Worm (Caenorhabditis elegans) whole organism, L4 larva: ENCODE measurements around the gene W02H5.19.

Source experiments
- D1046.2 ChIP-seq: fragments of 200-800 bp; sonication (Bioruptor generic); IDR thresholded peaks from 2 replicates; pipeline ENCODE4 v1.3.6; 2022; ENCODE audit warnings: missing genetic modification characterization, missing compliant biosample characterization
- F10B5.3 ChIP-seq: sonication (generic microtip); optimal IDR thresholded peaks from 2 replicates; lab custom pipeline; 2016; ENCODE audit warnings: mild to moderate bottlenecking, missing genetic modification characterization, missing compliant biosample characterization
- F37D6.2 ChIP-seq: sonication (generic microtip); optimal IDR thresholded peaks from 2 replicates; lab custom pipeline; 2016; ENCODE audit warnings: mild to moderate bottlenecking, missing genetic modification characterization, missing compliant biosample characterization
- T20F7.1 ChIP-seq: fragments of 200-800 bp; sonication (Bioruptor generic); optimal IDR thresholded peaks from 2 replicates; lab custom pipeline; 2018; ENCODE audit warnings: mild to moderate bottlenecking, missing genetic modification characterization, missing compliant biosample characterization
- Y105C5A.15 ChIP-seq: fragments of 200-800 bp; sonication (Bioruptor generic); IDR thresholded peaks from 2 replicates; pipeline ENCODE4 v1.3.6; 2022; ENCODE audit warnings: missing genetic modification characterization, missing compliant biosample characterization
- Y48G9A.11 ChIP-seq: fragments of 200-800 bp; sonication (Bioruptor generic); IDR thresholded peaks from 2 replicates; pipeline ENCODE4 v1.3.6; 2022; ENCODE audit warnings: missing genetic modification reagents, missing genetic modification characterization, missing compliant biosample characterization
- Y75B8A.6 ChIP-seq: fragments of 200-800 bp; sonication (Bioruptor generic); IDR thresholded peaks from 2 replicates; pipeline ENCODE4 v1.3.6; 2022; ENCODE audit warnings: missing genetic modification reagents, missing genetic modification characterization, missing compliant biosample characterization
- ZK337.2 ChIP-seq: fragments of 200-800 bp; sonication (Bioruptor generic); IDR thresholded peaks from 2 replicates; pipeline ENCODE4 v1.3.6; 2022; ENCODE audit warnings: missing genetic modification reagents, missing genetic modification characterization, missing compliant biosample characterization
- ZK546.5 ChIP-seq, 2 experiments: sonication (generic microtip); optimal IDR thresholded peaks; 2 replicates each; lab custom pipeline; 2017; ENCODE audit warnings: missing biosample characterization in 2 of 2, missing genetic modification characterization in 2 of 2
- ceh-44 ChIP-seq: fragments of 200-800 bp; sonication (Bioruptor generic); IDR thresholded peaks from 2 replicates; pipeline ENCODE4 v1.3.6; 2022; ENCODE audit warnings: missing genetic modification reagents, missing genetic modification characterization, missing compliant biosample characterization
- ces-1 ChIP-seq: fragments of 150-350 bp; sonication (generic microtip); optimal IDR thresholded peaks from 4 replicates; lab custom pipeline; 2014; ENCODE audit warnings: missing biosample characterization, missing genetic modification reagents, missing genetic modification characterization
- cey-2 ChIP-seq: sonication (generic microtip); optimal IDR thresholded peaks from 3 replicates; lab custom pipeline; 2017; ENCODE audit warnings: missing genetic modification characterization, mild to moderate bottlenecking, missing compliant biosample characterization, antibody characterized with exemption, borderline replicate concordance; ENCODE audit not compliant: insufficient read depth
- daf-12 ChIP-seq: fragments of 150-350 bp; optimal IDR thresholded peaks from 2 replicates; lab custom pipeline; 2014; ENCODE audit warnings: missing biosample characterization, missing genetic modification reagents, missing genetic modification characterization
- daf-16 ChIP-seq, 3 experiments: sonication (generic microtip); optimal IDR thresholded peaks; 2 replicates each; lab custom pipeline; 2016 to 2017; ENCODE audit warnings: missing genetic modification characterization in 3 of 3, missing genetic modification reagents in 3 of 3, mild to moderate bottlenecking in 2 of 3, missing compliant biosample characterization in 2 of 3, missing biosample characterization in 1 of 3, moderate library complexity in 1 of 3
- dmd-9 ChIP-seq: fragments of 200-800 bp; sonication (Bioruptor generic); IDR thresholded peaks from 2 replicates; pipeline ENCODE4 v1.3.6; 2022; ENCODE audit warnings: missing genetic modification reagents, missing genetic modification characterization, missing compliant biosample characterization
- dpl-1 ChIP-seq: fragments of 150-350 bp; optimal IDR thresholded peaks from 2 replicates; lab custom pipeline; 2014; ENCODE audit warnings: missing biosample characterization, missing genetic modification reagents, missing genetic modification characterization
- gei-8 ChIP-seq: fragments of 200-800 bp; sonication (Bioruptor generic); optimal IDR thresholded peaks from 2 replicates; lab custom pipeline; 2018; ENCODE audit warnings: mild to moderate bottlenecking, missing genetic modification characterization, missing compliant biosample characterization
- hif-1 ChIP-seq, 2 experiments: sonication (generic microtip); optimal IDR thresholded peaks; 2 replicates each; lab custom pipeline; 2016 to 2017; ENCODE audit warnings: missing compliant biosample characterization in 2 of 2, missing genetic modification characterization in 2 of 2, missing genetic modification reagents in 2 of 2, missing genotype in 2 of 2, mild to moderate bottlenecking in 1 of 2
- hlh-11 ChIP-seq: fragments of 200-800 bp; sonication (Bioruptor generic); optimal IDR thresholded peaks from 2 replicates; lab custom pipeline; 2018; ENCODE audit warnings: mild to moderate bottlenecking, missing genetic modification characterization, missing compliant biosample characterization
- jun-1 ChIP-seq: fragments of 150-350 bp; optimal IDR thresholded peaks from 2 replicates; lab custom pipeline; 2014; ENCODE audit warnings: missing biosample characterization, missing genetic modification reagents, missing genetic modification characterization
- lin-15B ChIP-seq: fragments of 150-350 bp; sonication (generic microtip); optimal IDR thresholded peaks from 3 replicates; lab custom pipeline; 2014; ENCODE audit warnings: missing biosample characterization, missing genetic modification characterization
- lin-38 ChIP-seq: fragments of 200-800 bp; sonication (Bioruptor generic); IDR thresholded peaks from 2 replicates; pipeline ENCODE4 v1.3.6; 2022; ENCODE audit warnings: missing genetic modification reagents, missing genetic modification characterization, missing compliant biosample characterization
- lsy-2 ChIP-seq, 2 experiments: fragments of 150-350 bp in 1 of 2; sonication (generic microtip) in 1 of 2; optimal IDR thresholded peaks; 2 replicates each; lab custom pipeline; 2014 to 2017; ENCODE audit warnings: missing biosample characterization in 2 of 2, missing genetic modification characterization in 2 of 2
- mdt-29 ChIP-seq: fragments of 200-800 bp; sonication (Bioruptor generic); IDR thresholded peaks from 2 replicates; pipeline ENCODE4 v1.3.6; 2022; ENCODE audit warnings: missing genetic modification reagents, missing genetic modification characterization, missing compliant biosample characterization
- mes-2 ChIP-seq: sonication (generic microtip); optimal IDR thresholded peaks from 2 replicates; lab custom pipeline; 2016; ENCODE audit warnings: missing genotype, mild to moderate bottlenecking, missing genetic modification characterization, missing compliant biosample characterization; ENCODE audit not compliant: poor library complexity, severe bottlenecking
- nhr-237 ChIP-seq: sonication (generic microtip); optimal IDR thresholded peaks from 2 replicates; lab custom pipeline; 2017; ENCODE audit warnings: missing biosample characterization, missing genetic modification characterization
- nhr-42 ChIP-seq: fragments of 200-800 bp; sonication (Bioruptor generic); IDR thresholded peaks from 2 replicates; pipeline ENCODE4 v1.3.6; 2022; ENCODE audit warnings: missing genetic modification characterization, missing compliant biosample characterization
- nhr-76 ChIP-seq: fragments of 150-350 bp; optimal IDR thresholded peaks from 2 replicates; lab custom pipeline; 2014; ENCODE audit warnings: missing biosample characterization, missing genetic modification characterization
- pha-4 ChIP-seq, 2 experiments: fragments of 150-350 bp in 1 of 2; fragments of 200-800 bp in 1 of 2; sonication (Bioruptor generic) in 1 of 2; IDR thresholded peaks in 1 of 2; optimal IDR thresholded peaks in 1 of 2; 2 replicates each; pipeline versions ENCODE4 v1.3.6 to Lab custom; 2014 to 2022; ENCODE audit warnings: missing genetic modification characterization in 2 of 2, missing genetic modification reagents in 2 of 2, missing biosample characterization in 1 of 2, missing compliant biosample characterization in 1 of 2
- pqm-1 ChIP-seq: sonication (generic microtip); optimal IDR thresholded peaks from 2 replicates; lab custom pipeline; 2017; ENCODE audit warnings: missing biosample characterization, missing genetic modification characterization
- saeg-2 ChIP-seq: fragments of 200-800 bp; sonication (Bioruptor generic); IDR thresholded peaks from 2 replicates; pipeline ENCODE4 v1.3.6; 2022; ENCODE audit warnings: missing genetic modification reagents, missing genetic modification characterization, missing compliant biosample characterization
- set-16 ChIP-seq: fragments of 200-800 bp; sonication (Bioruptor generic); IDR thresholded peaks from 2 replicates; pipeline ENCODE4 v1.3.6; 2022; ENCODE audit warnings: missing genetic modification reagents, missing genetic modification characterization, missing compliant biosample characterization
- snpc-1.2 ChIP-seq: fragments of 200-800 bp; sonication (Bioruptor generic); IDR thresholded peaks from 2 replicates; pipeline ENCODE4 v1.3.6; 2022; ENCODE audit warnings: missing genetic modification reagents, missing genetic modification characterization, missing compliant biosample characterization
- spr-1 ChIP-seq: sonication (generic microtip); optimal IDR thresholded peaks from 2 replicates; lab custom pipeline; 2016; ENCODE audit warnings: mild to moderate bottlenecking, missing genetic modification characterization, missing compliant biosample characterization
- tag-97 ChIP-seq: fragments of 200-800 bp; sonication (Bioruptor generic); IDR thresholded peaks from 2 replicates; pipeline ENCODE4 v1.3.6; 2022; ENCODE audit warnings: missing genetic modification characterization, missing compliant biosample characterization
- tra-1 ChIP-seq: fragments of 200-800 bp; sonication (Bioruptor generic); IDR thresholded peaks from 2 replicates; pipeline ENCODE4 v1.3.6; 2022; ENCODE audit warnings: missing genetic modification reagents, missing genetic modification characterization, missing compliant biosample characterization
- unc-130 ChIP-seq: sonication (generic microtip); optimal IDR thresholded peaks from 2 replicates; lab custom pipeline; 2016; ENCODE audit warnings: missing genetic modification reagents, missing genetic modification characterization, missing compliant biosample characterization
- unc-39 ChIP-seq: sonication (generic microtip); optimal IDR thresholded peaks from 2 replicates; lab custom pipeline; 2017; ENCODE audit warnings: missing biosample characterization, missing genetic modification characterization
- unc-62 ChIP-seq, 3 experiments: fragments of 150-350 bp in 1 of 3; sonication (generic microtip); optimal IDR thresholded peaks in 2 of 3; peaks in 1 of 3; 1 replicate in 1 of 3; 2 replicates in 2 of 3; lab custom pipeline; 2014 to 2017; ENCODE audit warnings: missing biosample characterization in 3 of 3, missing genetic modification characterization in 3 of 3, missing genetic modification reagents in 3 of 3, missing genotype in 1 of 3
- zfp-2 ChIP-seq: sonication (generic microtip); optimal IDR thresholded peaks from 2 replicates; lab custom pipeline; 2016; ENCODE audit warnings: mild to moderate bottlenecking, missing genetic modification characterization, missing compliant biosample characterization
- zip-11 ChIP-seq: fragments of 200-800 bp; sonication (Bioruptor generic); IDR thresholded peaks from 2 replicates; pipeline ENCODE4 v1.3.6; 2022; ENCODE audit warnings: missing genetic modification characterization, missing compliant biosample characterization
- ztf-11 ChIP-seq: fragments of 150-350 bp; optimal IDR thresholded peaks from 2 replicates; lab custom pipeline; 2014; ENCODE audit warnings: missing biosample characterization, missing genetic modification characterization
- ztf-7 ChIP-seq: fragments of 150-350 bp; optimal IDR thresholded peaks from 2 replicates; lab custom pipeline; 2014; ENCODE audit warnings: missing biosample characterization, missing genetic modification characterization

Gene W02H5.19

DNA sequence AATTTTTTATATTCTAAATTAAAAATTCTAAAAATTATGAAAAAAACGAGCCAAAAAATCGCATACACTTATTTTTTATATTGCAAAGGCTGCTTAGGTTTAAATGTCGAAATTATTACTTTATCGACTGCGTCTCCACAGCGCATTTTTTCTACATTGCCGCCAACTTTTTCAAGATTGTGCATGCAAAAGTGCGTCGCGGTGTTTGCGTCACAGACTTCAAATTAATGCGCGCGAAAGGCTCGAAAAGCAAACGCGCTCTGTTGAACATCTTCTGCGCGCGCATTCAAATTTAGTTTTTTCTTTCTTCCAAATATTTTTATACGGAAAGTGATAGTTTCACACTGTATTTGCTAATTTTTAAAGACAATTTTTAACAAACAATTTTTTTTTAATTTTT, 38.1 kb upstream of the W02H5.19 start (continued):
- no peak for TF ChIP-seq nhr-76
- peak; percentile 91 for TF ChIP-seq mes-2
- TF ChIP-seq zfp-2 (tag; lab: Kevin White, UChicago): peak; percentile 62
- TF ChIP-seq spr-1 (tag; lab: Kevin White, UChicago): peak; percentile 67
- TF ChIP-seq F10B5.3 (tag; lab: Kevin White, UChicago): peak; percentile 36
- peak; percentile 93 for TF ChIP-seq pha-4 (GFP tag; IDR thresholded peaks at IDR 0.05; lab: Robert Waterston, UW)
- TF ChIP-seq pha-4 (tag; optimal IDR thresholded peaks at IDR 0.05; lab: Kevin White, UChicago): peak; percentile 16
- no peak for TF ChIP-seq pqm-1 (tag; lab: Kevin White, UChicago)
- TF ChIP-seq tag-97 (GFP tag; lab: Robert Waterston, UW): 0 out of 2 replicates have a peak, but pooled peaks have one; percentile 59
- TF ChIP-seq daf-12 (tag; lab: Kevin White, UChicago): no peak
- peak; percentile 69 for TF ChIP-seq dmd-9
- no peak for TF ChIP-seq cey-2 (tag; lab: Kevin White, UChicago)
- TF ChIP-seq ztf-7: no peak
- TF ChIP-seq nhr-237 (tag; lab: Kevin White, UChicago): no peak
- TF ChIP-seq saeg-2 (GFP tag; lab: Robert Waterston, UW): peak; percentile 79
- TF ChIP-seq daf-16 (GFP tag; optimal IDR thresholded peaks at IDR 0.05; lab: Kevin White, UChicago): no peak
- TF ChIP-seq daf-16 (tag; optimal IDR thresholded peaks at IDR 0.05; lab: Kevin White, UChicago): peak; percentile 42
- TF ChIP-seq ztf-11 (tag; lab: Kevin White, UChicago): no peak
- no peak for TF ChIP-seq zip-11 (GFP tag; lab: Robert Waterston, UW)
- TF ChIP-seq tra-1 (GFP tag; lab: Robert Waterston, UW): peak; percentile 85
- no peak for TF ChIP-seq gei-8 (GFP tag; lab: Kevin White, UChicago)
- no peak for TF ChIP-seq ZK546.5 (tag; optimal IDR thresholded peaks at IDR 0.05; lab: Kevin White, UChicago)
- no peak for TF ChIP-seq Y105C5A.15 (GFP tag; lab: Robert Waterston, UW)
- TF ChIP-seq T20F7.1 (GFP tag; lab: Kevin White, UChicago): no peak
- peak; percentile 85 for TF ChIP-seq mdt-29 (GFP tag; lab: Robert Waterston, UW)
- TF ChIP-seq ceh-44 (GFP tag; lab: Robert Waterston, UW): no peak
- TF ChIP-seq Y75B8A.6 (GFP tag; lab: Robert Waterston, UW): no peak
- peak; percentile 94 for TF ChIP-seq dpl-1 (GFP tag; lab: Kevin White, UChicago)
- TF ChIP-seq lsy-2 (tag; optimal IDR thresholded peaks at IDR 0.05; lab: Kevin White, UChicago): peak in 1 of 2 experiments; percentile 82
- TF ChIP-seq set-16 (GFP tag; lab: Robert Waterston, UW): peak; percentile 30; the same call in 1 of the 2 replicates
- no peak for TF ChIP-seq unc-39
- TF ChIP-seq jun-1 (tag; lab: Kevin White, UChicago): no peak

DNA sequence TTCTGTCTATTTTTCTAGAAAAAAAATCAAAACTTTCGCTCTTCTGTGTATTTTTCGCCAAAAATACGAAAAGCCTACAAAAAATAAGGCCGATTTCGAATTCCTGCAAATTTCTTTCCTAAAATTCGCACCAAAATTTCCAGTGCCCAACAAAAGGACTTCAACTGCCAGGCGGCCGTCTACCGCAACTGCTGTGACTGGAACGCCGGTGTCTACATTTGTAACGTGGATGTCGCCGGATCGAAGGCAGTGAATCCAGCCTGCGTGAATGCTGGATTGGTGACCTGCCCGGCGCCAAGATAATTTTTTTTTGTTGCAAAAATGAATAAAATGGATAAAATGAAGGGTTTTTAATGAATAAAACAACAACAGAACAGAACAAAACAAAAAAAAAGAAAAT, 36.9 kb upstream of the W02H5.19 start:
- TF ChIP-seq set-16 (GFP tag; lab: Robert Waterston, UW) (no peak), lin-38 (GFP tag; lab: Robert Waterston, UW) (peak; percentile 35; the same call in 1 of the 2 replicates), tra-1 (GFP tag; lab: Robert Waterston, UW) (no peak), Y48G9A.11 (GFP tag; lab: Robert Waterston, UW) (peak; percentile 61; the same call in 1 of the 2 replicates), Y75B8A.6 (GFP tag; lab: Robert Waterston, UW) (0 out of 2 replicates have a peak, but pooled peaks have one; percentile 46)

DNA sequence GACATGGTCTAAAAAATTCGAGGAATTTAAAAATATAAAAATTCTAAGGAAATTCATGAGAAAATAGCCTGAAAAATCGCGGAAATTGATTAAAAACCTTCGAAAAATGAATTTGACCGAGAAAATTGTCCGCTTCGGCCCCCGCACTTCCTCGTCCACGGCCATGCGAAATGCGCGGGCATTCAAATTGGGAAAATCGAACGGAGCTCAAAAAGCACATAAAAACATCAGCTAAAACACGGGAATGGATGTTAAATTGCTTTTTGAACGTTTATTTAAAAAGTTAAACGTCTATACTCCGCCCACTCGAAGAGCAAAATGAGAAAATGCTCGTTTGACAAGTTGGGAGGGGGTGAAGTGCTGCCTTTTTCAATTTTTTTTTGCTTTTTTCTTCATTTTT, 35.6 kb upstream of the W02H5.19 start, which contains the start of gene F53E10.6:
Gene F53E10.6 (minus strand): TSS at position 8 of the 400 bp plus-strand sequence.
- peak; percentile 72 for TF ChIP-seq unc-130 (GFP tag; lab: Kevin White, UChicago)
- TF ChIP-seq Y48G9A.11 (GFP tag; lab: Robert Waterston, UW): 0 out of 2 replicates have a peak, but pooled peaks have one; percentile 17
- no peak for TF ChIP-seq dmd-9
- peak in 1 of 2 experiments; percentile 77 for TF ChIP-seq hif-1 (tag; optimal IDR thresholded peaks at IDR 0.05; lab: Kevin White, UChicago)
- peak; percentile 96 for TF ChIP-seq mes-2
- no peak for TF ChIP-seq D1046.2 (GFP tag; lab: Robert Waterston, UW)
- no peak for TF ChIP-seq ZK337.2
- peak; percentile 84 for TF ChIP-seq dpl-1 (GFP tag; lab: Kevin White, UChicago)
- no peak for TF ChIP-seq ces-1
- TF ChIP-seq nhr-237 (tag; lab: Kevin White, UChicago): no peak
- no peak for TF ChIP-seq tra-1 (GFP tag; lab: Robert Waterston, UW)
- no peak for TF ChIP-seq set-16 (GFP tag; lab: Robert Waterston, UW)
- TF ChIP-seq lin-38 (GFP tag; lab: Robert Waterston, UW): peak; percentile 53
- TF ChIP-seq daf-16 (GFP tag; optimal IDR thresholded peaks at IDR 0.05; lab: Kevin White, UChicago): no peak
- TF ChIP-seq daf-16 (tag; optimal IDR thresholded peaks at IDR 0.05; lab: Kevin White, UChicago): no peak
- TF ChIP-seq lin-15B: no peak
- TF ChIP-seq nhr-42: no peak
- peak in 1 of 2 experiments; percentile 88 for TF ChIP-seq unc-62 (GFP tag; optimal IDR thresholded peaks at IDR 0.05 in 1 of 2; lab: Kevin White, UChicago)
- TF ChIP-seq unc-62 (tag; optimal IDR thresholded peaks at IDR 0.05; lab: Kevin White, UChicago): no peak
- TF ChIP-seq hlh-11 (tag; lab: Kevin White, UChicago): no peak
- TF ChIP-seq F37D6.2 (tag; lab: Kevin White, UChicago): no peak
- TF ChIP-seq zfp-2 (tag; lab: Kevin White, UChicago): no peak
- TF ChIP-seq snpc-1.2 (GFP tag; lab: Robert Waterston, UW): no peak
